Worm (Caenorhabditis elegans) whole organism, mixed stage, embryonic: ENCODE data around the gene T14G8.4.

Experiments used
- blmp-1 ChIP-seq: fragments of 150-350 bp; optimal IDR thresholded peaks from 2 replicates; lab custom pipeline; 2014; ENCODE audit warnings: missing biosample characterization, missing genetic modification characterization
- elt-3 ChIP-seq: fragments of 150-350 bp; optimal IDR thresholded peaks from 2 replicates; lab custom pipeline; 2014; ENCODE audit warnings: missing biosample characterization, missing genetic modification characterization
- mep-1 ChIP-seq: fragments of 150-350 bp; optimal IDR thresholded peaks from 2 replicates; lab custom pipeline; 2017; ENCODE audit warnings: missing biosample characterization, missing genetic modification reagents, missing genetic modification characterization, inconsistent platforms
- mls-2 ChIP-seq: sonication (generic microtip); optimal IDR thresholded peaks from 2 replicates; lab custom pipeline; 2016; ENCODE audit warnings: mild to moderate bottlenecking, missing genetic modification characterization, moderate library complexity, missing compliant biosample characterization
- nhr-12 ChIP-seq: fragments of 150-350 bp; optimal IDR thresholded peaks from 2 replicates; lab custom pipeline; 2014; ENCODE audit warnings: missing biosample characterization, missing genetic modification characterization
- nhr-2 ChIP-seq: fragments of 150-350 bp; optimal IDR thresholded peaks from 2 replicates; lab custom pipeline; 2014; ENCODE audit warnings: missing biosample characterization, missing genetic modification characterization
- nhr-237 ChIP-seq: fragments of 150-350 bp; optimal IDR thresholded peaks from 2 replicates; lab custom pipeline; 2014; ENCODE audit warnings: missing biosample characterization, missing genetic modification characterization
- sem-2 ChIP-seq: fragments of 200-800 bp; sonication (Bioruptor generic); optimal IDR thresholded peaks from 2 replicates; lab custom pipeline; 2018; ENCODE audit warnings: mild to moderate bottlenecking, missing genetic modification characterization, missing compliant biosample characterization
- unc-39 ChIP-seq: fragments of 150-350 bp; optimal IDR thresholded peaks from 2 replicates; lab custom pipeline; 2014; ENCODE audit warnings: missing biosample characterization, missing genetic modification characterization
- unc-62 ChIP-seq: fragments of 150-350 bp; optimal IDR thresholded peaks from 2 replicates; lab custom pipeline; 2014; ENCODE audit warnings: missing biosample characterization, missing genetic modification reagents, missing genetic modification characterization
- zip-8 ChIP-seq: fragments of 150-350 bp; optimal IDR thresholded peaks from 2 replicates; lab custom pipeline; 2014; ENCODE audit warnings: missing biosample characterization, missing genetic modification characterization
- ztf-11 ChIP-seq: fragments of 150-350 bp; optimal IDR thresholded peaks from 2 replicates; lab custom pipeline; 2014; ENCODE audit warnings: missing biosample characterization, missing genetic modification characterization

- no peak for TF ChIP-seq unc-62 (GFP tag; lab: Kevin White, UChicago)
- no peak for TF ChIP-seq mls-2 (tag; lab: Kevin White, UChicago)
- no peak for TF ChIP-seq nhr-12 (tag; lab: Kevin White, UChicago)
- no peak for TF ChIP-seq elt-3 (tag; lab: Kevin White, UChicago)
- TF ChIP-seq nhr-2 (tag; lab: Kevin White, UChicago), result no peak
- TF ChIP-seq sem-2 (GFP tag; lab: Kevin White, UChicago), result no peak
- no peak for TF ChIP-seq nhr-237 (tag; lab: Kevin White, UChicago)
- TF ChIP-seq mep-1 (tag; lab: Kevin White, UChicago), result no peak
- no peak for TF ChIP-seq ztf-11
- no peak for TF ChIP-seq zip-8 (tag; lab: Kevin White, UChicago)
- no peak for TF ChIP-seq unc-39 (tag; lab: Kevin White, UChicago)
- no peak for TF ChIP-seq blmp-1 (tag; lab: Kevin White, UChicago)
Observed at ce11 chrX:12881174-12881573, 17.5 kb upstream of the T14G8.4 start.
